Fruit fly (Drosophila melanogaster) whole organism, embryonic: Measurements from ENCODE around the gene CG13949.

ENCODE experiments used
- BtbVII ChIP-seq: fragments of 200-800 bp; sonication (Bioruptor generic); optimal IDR thresholded peaks from 3 replicates; lab custom pipeline; 2017; ENCODE audit warnings: missing biosample characterization, mild to moderate bottlenecking, missing genetic modification characterization
- CG10147 ChIP-seq: fragments of 200-800 bp; sonication (Bioruptor generic); optimal IDR thresholded peaks from 2 replicates; lab custom pipeline; 2019; ENCODE audit warnings: missing biosample characterization, mild to moderate bottlenecking, missing genetic modification characterization, moderate library complexity
- CG10267 ChIP-seq: fragments of 200-800 bp; sonication (Bioruptor generic); optimal IDR thresholded peaks from 2 replicates; lab custom pipeline; 2018; ENCODE audit warnings: missing biosample characterization, mild to moderate bottlenecking, missing genetic modification characterization, moderate library complexity
- CG11398 ChIP-seq: fragments of 200-800 bp; sonication (Bioruptor generic); optimal IDR thresholded peaks from 2 replicates; lab custom pipeline; 2016; ENCODE audit warnings: missing biosample characterization, missing genetic modification characterization
- CG12155 ChIP-seq: fragments of 200-800 bp; sonication (Bioruptor generic); optimal IDR thresholded peaks from 3 replicates; lab custom pipeline; 2016; ENCODE audit warnings: missing biosample characterization, missing genetic modification characterization
- CG12769 ChIP-seq: fragments of 200-800 bp; sonication (Bioruptor generic); optimal IDR thresholded peaks from 2 replicates; lab custom pipeline; 2019; ENCODE audit warnings: missing biosample characterization, mild to moderate bottlenecking, missing genetic modification characterization, moderate library complexity
- CG13287 ChIP-seq: fragments of 200-800 bp; sonication (Bioruptor generic); IDR thresholded peaks from 2 replicates; pipeline ENCODE4 v1.3.6; 2022; ENCODE audit warnings: missing biosample characterization, missing genetic modification characterization; ENCODE audit not compliant: partially characterized antibody
- CG13624 ChIP-seq: fragments of 200-800 bp; sonication (Bioruptor generic); optimal IDR thresholded peaks from 2 replicates; lab custom pipeline; 2016; ENCODE audit warnings: missing biosample characterization, missing genetic modification characterization
- CG15011 ChIP-seq: fragments of 200-800 bp; sonication (Bioruptor generic); optimal IDR thresholded peaks from 3 replicates; lab custom pipeline; 2018; ENCODE audit warnings: missing biosample characterization, mild to moderate bottlenecking, missing genetic modification characterization
- CG15269 ChIP-seq: fragments of 200-800 bp; sonication (Bioruptor generic); optimal IDR thresholded peaks from 2 replicates; lab custom pipeline; 2018; ENCODE audit warnings: missing biosample characterization, mild to moderate bottlenecking, missing genetic modification characterization, moderate library complexity
- CG15601 ChIP-seq: fragments of 200-800 bp; sonication (Bioruptor generic); optimal IDR thresholded peaks from 3 replicates; lab custom pipeline; 2019; ENCODE audit warnings: missing biosample characterization, mild to moderate bottlenecking, missing genetic modification characterization, moderate library complexity
- CG16863 ChIP-seq: fragments of 200-800 bp; sonication (Bioruptor generic); optimal IDR thresholded peaks from 3 replicates; lab custom pipeline; 2016; ENCODE audit warnings: missing biosample characterization, missing genetic modification characterization
- CG17359 ChIP-seq: fragments of 200-800 bp; sonication (Bioruptor generic); optimal IDR thresholded peaks from 3 replicates; lab custom pipeline; 2018; ENCODE audit warnings: missing biosample characterization, mild to moderate bottlenecking, missing genetic modification characterization, moderate library complexity
- CG18764 ChIP-seq: fragments of 200-800 bp; sonication (Bioruptor generic); optimal IDR thresholded peaks from 3 replicates; lab custom pipeline; 2016; ENCODE audit warnings: missing biosample characterization, missing genetic modification characterization
- CG2875 ChIP-seq: fragments of 200-800 bp; sonication (Bioruptor generic); optimal IDR thresholded peaks from 2 replicates; lab custom pipeline; 2017; ENCODE audit warnings: missing biosample characterization, mild to moderate bottlenecking, missing genetic modification characterization, missing genetic modification reagents
- CG30431 ChIP-seq: fragments of 200-800 bp; sonication (Bioruptor generic); optimal IDR thresholded peaks from 2 replicates; lab custom pipeline; 2017; ENCODE audit warnings: missing biosample characterization, missing genetic modification characterization
- CG31224 ChIP-seq: fragments of 200-800 bp; sonication (Bioruptor generic); IDR thresholded peaks from 2 replicates; pipeline ENCODE4 v1.3.6; 2022; ENCODE audit warnings: missing biosample characterization, missing genetic modification characterization
- CG32767 ChIP-seq: fragments of 200-800 bp; sonication (Bioruptor generic); IDR thresholded peaks from 2 replicates; pipeline ENCODE4 v1.3.6; 2022; ENCODE audit warnings: missing biosample characterization, missing genetic modification characterization
- CG34422 ChIP-seq: fragments of 200-800 bp; sonication (Bioruptor generic); IDR thresholded peaks from 3 replicates; pipeline ENCODE4 v1.3.6; 2022; ENCODE audit warnings: missing biosample characterization, missing genetic modification characterization
- CG5180 ChIP-seq: fragments of 200-800 bp; sonication (Bioruptor generic); optimal IDR thresholded peaks from 3 replicates; lab custom pipeline; 2017; ENCODE audit warnings: missing biosample characterization, missing genetic modification characterization, mild to moderate bottlenecking, moderate library complexity, missing genetic modification reagents
- CG9727 ChIP-seq: fragments of 200-800 bp; sonication (Bioruptor generic); optimal IDR thresholded peaks from 3 replicates; lab custom pipeline; 2017; ENCODE audit warnings: missing biosample characterization, mild to moderate bottlenecking, missing genetic modification characterization
- Deaf1 ChIP-seq: fragments of 200-800 bp; optimal IDR thresholded peaks from 3 replicates; lab custom pipeline; 2019; ENCODE audit warnings: missing biosample characterization, mild to moderate bottlenecking, missing genetic modification characterization, moderate library complexity
- Dip2 ChIP-seq: fragments of 200-800 bp; sonication (Bioruptor generic); IDR thresholded peaks from 2 replicates; pipeline ENCODE4 v1.3.6; 2022; ENCODE audit warnings: missing biosample characterization, missing genetic modification characterization
- E2f1 ChIP-seq: fragments of 200-800 bp; sonication (Bioruptor generic); IDR thresholded peaks from 2 replicates; pipeline ENCODE4 v1.3.6; 2022; ENCODE audit warnings: missing biosample characterization, missing genetic modification characterization
- Eip74EF ChIP-seq, 2 experiments: fragments of 200-800 bp in 1 of 2; fragments of >200 bp in 1 of 2; sonication (Bioruptor generic) in 1 of 2; optimal IDR thresholded peaks; 2 replicates each; lab custom pipeline; 2017 to 2019; ENCODE audit warnings: missing biosample characterization in 2 of 2, missing genetic modification characterization in 2 of 2, mild to moderate bottlenecking in 1 of 2, moderate library complexity in 1 of 2
- HLH3B ChIP-seq: fragments of 200-800 bp; sonication (Bioruptor generic); IDR thresholded peaks from 2 replicates; pipeline ENCODE4 v1.3.6; 2022; ENCODE audit warnings: missing biosample characterization, missing genetic modification characterization
- Hsf ChIP-seq: fragments of 200-800 bp; sonication (Bioruptor generic); optimal IDR thresholded peaks from 3 replicates; lab custom pipeline; 2016; ENCODE audit warnings: missing biosample characterization, missing genetic modification characterization
- NC2β ChIP-seq: fragments of 200-800 bp; sonication (Bioruptor generic); optimal IDR thresholded peaks from 2 replicates; lab custom pipeline; 2016; ENCODE audit warnings: missing biosample characterization, missing genetic modification characterization
- Optix ChIP-seq: fragments of 200-800 bp; sonication (Bioruptor generic); IDR thresholded peaks from 3 replicates; pipeline ENCODE4 v1.3.6; 2022; ENCODE audit warnings: missing biosample characterization, missing genetic modification characterization
- PHDP ChIP-seq: fragments of 200-800 bp; sonication (Bioruptor generic); optimal IDR thresholded peaks from 3 replicates; lab custom pipeline; 2018; ENCODE audit warnings: missing biosample characterization, mild to moderate bottlenecking, missing genetic modification characterization, moderate library complexity
- Rx ChIP-seq: fragments of 200-800 bp; sonication (Bioruptor generic); IDR thresholded peaks from 2 replicates; pipeline ENCODE4 v1.3.6; 2022; ENCODE audit warnings: missing biosample characterization, missing genetic modification characterization
- Sox100B ChIP-seq: fragments of 200-800 bp; sonication (Bioruptor generic); optimal IDR thresholded peaks from 3 replicates; lab custom pipeline; 2018; ENCODE audit warnings: missing biosample characterization, mild to moderate bottlenecking, missing genetic modification characterization
- chif ChIP-seq, 2 experiments: fragments of 200-800 bp; sonication (Bioruptor generic); optimal IDR thresholded peaks; 3 replicates each; lab custom pipeline; 2016; ENCODE audit warnings: missing biosample characterization in 2 of 2, missing genetic modification characterization in 2 of 2
- corto ChIP-seq: fragments of 200-800 bp; sonication (Bioruptor generic); optimal IDR thresholded peaks from 2 replicates; lab custom pipeline; 2016; ENCODE audit warnings: missing biosample characterization, mild to moderate bottlenecking, missing genetic modification characterization, moderate library complexity
- croc ChIP-seq: fragments of 200-800 bp; sonication (Bioruptor generic); conservative IDR thresholded peaks from 3 replicates; pipeline ENCODE4 v1.3.6; 2022; ENCODE audit warnings: missing biosample characterization, missing genetic modification characterization
- eyg ChIP-seq: fragments of 200-800 bp; sonication (Bioruptor generic); optimal IDR thresholded peaks from 3 replicates; lab custom pipeline; 2016; ENCODE audit warnings: missing biosample characterization, missing genetic modification characterization
- fd96Cb ChIP-seq: fragments of 200-800 bp; sonication (Bioruptor generic); optimal IDR thresholded peaks from 2 replicates; lab custom pipeline; 2018; ENCODE audit warnings: missing biosample characterization, mild to moderate bottlenecking, missing genetic modification characterization, moderate library complexity
- fru ChIP-seq: fragments of >200 bp; optimal IDR thresholded peaks from 2 replicates; lab custom pipeline; 2017
- ftz-f1 ChIP-seq: fragments of 200-800 bp; sonication (Bioruptor generic); optimal IDR thresholded peaks from 2 replicates; lab custom pipeline; 2016; ENCODE audit warnings: missing biosample characterization, missing genetic modification characterization
- jumu ChIP-seq: fragments of 200-800 bp; sonication (Bioruptor generic); optimal IDR thresholded peaks from 3 replicates; lab custom pipeline; 2016; ENCODE audit warnings: missing biosample characterization, missing genetic modification characterization
- ken ChIP-seq: fragments of 200-800 bp; sonication (Bioruptor generic); IDR thresholded peaks from 3 replicates; pipeline ENCODE4 v1.3.6; 2022; ENCODE audit warnings: missing biosample characterization, missing genetic modification characterization
- mam ChIP-seq: fragments of 200-800 bp; sonication (Bioruptor generic); optimal IDR thresholded peaks from 3 replicates; lab custom pipeline; 2016; ENCODE audit warnings: missing biosample characterization, missing genetic modification characterization
- nau ChIP-seq: fragments of 200-800 bp; sonication (Bioruptor generic); optimal IDR thresholded peaks from 3 replicates; lab custom pipeline; 2017; ENCODE audit warnings: missing biosample characterization, mild to moderate bottlenecking, missing genetic modification characterization, missing genetic modification reagents
- sim ChIP-seq: fragments of 200-800 bp; sonication (Bioruptor generic); IDR thresholded peaks from 2 replicates; pipeline ENCODE4 v1.3.6; 2022; ENCODE audit warnings: missing biosample characterization, missing genetic modification characterization
- slp2 ChIP-seq: fragments of 200-800 bp; sonication (Bioruptor generic); optimal IDR thresholded peaks from 2 replicates; lab custom pipeline; 2016; ENCODE audit warnings: missing biosample characterization, missing genetic modification characterization
- ssp ChIP-seq: fragments of 200-800 bp; sonication (Bioruptor generic); IDR thresholded peaks from 2 replicates; pipeline ENCODE4 v1.3.6; 2022; ENCODE audit warnings: missing biosample characterization, missing genetic modification characterization
- tap ChIP-seq: fragments of 200-800 bp; optimal IDR thresholded peaks from 3 replicates; lab custom pipeline; 2019; ENCODE audit warnings: missing biosample characterization, mild to moderate bottlenecking, missing genetic modification characterization, moderate library complexity
- tgo ChIP-seq: fragments of 200-800 bp; sonication (Bioruptor generic); IDR thresholded peaks from 3 replicates; pipeline ENCODE4 v1.3.6; 2022; ENCODE audit warnings: missing biosample characterization, missing genetic modification characterization
- unpg ChIP-seq: fragments of 200-800 bp; sonication (Bioruptor generic); optimal IDR thresholded peaks from 3 replicates; lab custom pipeline; 2018; ENCODE audit warnings: missing biosample characterization, mild to moderate bottlenecking, missing genetic modification characterization, moderate library complexity

CG13949 gene

dm6 chr2L:846167-846868 lies 8.8 kb upstream of the CG13949 start (continued):
- TF ChIP-seq CG5180 (GFP tag; lab: Kevin White, UChicago) = peak; percentile 45
- TF ChIP-seq fru = no peak
- TF ChIP-seq Optix (GFP tag; lab: Robert Waterston, UW) = peak; percentile 54; the same call in 1 of the 3 replicates
- no peak for TF ChIP-seq CG13287
- TF ChIP-seq CG12769 (tag; lab: Kevin White, UChicago) = peak; percentile 69
- TF ChIP-seq CG10267 = peak; percentile 42
- TF ChIP-seq CG13624 (GFP tag; lab: Kevin White, UChicago) = peak; percentile 38
- peak; percentile 74 for TF ChIP-seq PHDP (tag; lab: Kevin White, UChicago)
- TF ChIP-seq HLH3B (GFP tag; lab: Robert Waterston, UW) = peak; percentile 9; the same call in 1 of the 2 replicates
- no peak for TF ChIP-seq CG15011 (GFP tag; lab: Kevin White, UChicago)
- peak; percentile 56 for TF ChIP-seq CG2875 (GFP tag; lab: Kevin White, UChicago)
- no peak for TF ChIP-seq jumu (GFP tag; lab: Kevin White, UChicago)
- TF ChIP-seq CG31224 (GFP tag; lab: Robert Waterston, UW) = no peak
- TF ChIP-seq Deaf1 (tag; lab: Kevin White, UChicago) = peak; percentile 27
- peak; percentile 61 for TF ChIP-seq CG15269 (tag; lab: Kevin White, UChicago)
- peak; percentile 8; the same call in 1 of the 3 replicates for TF ChIP-seq CG34422 (GFP tag; lab: Robert Waterston, UW)
- TF ChIP-seq CG16863 (GFP tag; lab: Kevin White, UChicago) = peak; percentile 30
- peak; percentile 3 for TF ChIP-seq CG12155
- peak; percentile 40; the same call in 1 of the 3 replicates for TF ChIP-seq tgo (GFP tag; lab: Robert Waterston, UW)
- TF ChIP-seq ken = 0 out of 3 replicates have a peak, but pooled peaks have one; percentile 21
- TF ChIP-seq CG32767 (GFP tag; lab: Robert Waterston, UW) = 0 out of 2 replicates have a peak, but pooled peaks have one; percentile 26
- TF ChIP-seq croc = peak; percentile 38; the same call in 2 of the 3 replicates
- TF ChIP-seq Rx = 0 out of 2 replicates have a peak, but pooled peaks have one; percentile 24
- TF ChIP-seq nau (GFP tag; lab: Kevin White, UChicago) = peak; percentile 42
- TF ChIP-seq unpg (GFP tag; lab: Kevin White, UChicago) = peak; percentile 71
- TF ChIP-seq Sox100B (GFP tag; lab: Kevin White, UChicago) = peak; percentile 56
- TF ChIP-seq CG11398 (GFP tag; lab: Kevin White, UChicago) = peak; percentile 72
- no peak for TF ChIP-seq sim (GFP tag; lab: Robert Waterston, UW)
- TF ChIP-seq CG9727 (GFP tag; lab: Kevin White, UChicago) = peak; percentile 37
- TF ChIP-seq ssp (GFP tag; lab: Robert Waterston, UW) = peak; percentile 7; the same call in 1 of the 2 replicates
- peak; percentile 54 for TF ChIP-seq mam (GFP tag; lab: Kevin White, UChicago)
- TF ChIP-seq ftz-f1 (GFP tag; lab: Kevin White, UChicago) = no peak
- TF ChIP-seq fd96Cb = peak; percentile 64
- peak; percentile 11 for TF ChIP-seq eyg (GFP tag; lab: Kevin White, UChicago)
- peak; percentile 47 for TF ChIP-seq CG30431 (GFP tag; lab: Kevin White, UChicago)
- TF ChIP-seq chif (GFP tag; optimal IDR thresholded peaks at IDR 0.05; lab: Kevin White, UChicago) = peak; percentile 52 to 77
- peak in 1 of 2 experiments; percentile 87 for TF ChIP-seq Eip74EF (GFP tag; optimal IDR thresholded peaks at IDR 0.05; lab: Kevin White, UChicago)
- TF ChIP-seq CG15601 (tag; lab: Kevin White, UChicago) = peak; percentile 39
- peak; percentile 57 for TF ChIP-seq CG10147 (GFP tag; lab: Kevin White, UChicago)
- TF ChIP-seq corto (GFP tag; lab: Kevin White, UChicago) = peak; percentile 8
- peak; percentile 14 for TF ChIP-seq NC2β (GFP tag; lab: Kevin White, UChicago)
- peak; percentile 73 for TF ChIP-seq Hsf (GFP tag; lab: Kevin White, UChicago)
- TF ChIP-seq CG17359 (tag; lab: Kevin White, UChicago) = peak; percentile 75
- TF ChIP-seq slp2 (GFP tag; lab: Kevin White, UChicago) = peak; percentile 62
- 0 out of 2 replicates have a peak, but pooled peaks have one; percentile 23 for TF ChIP-seq E2f1 (GFP tag; lab: Robert Waterston, UW)
- TF ChIP-seq tap (tag; lab: Kevin White, UChicago) = peak; percentile 55
- peak; percentile 37 for TF ChIP-seq BtbVII
- peak; percentile 48 for TF ChIP-seq CG18764 (GFP tag; lab: Kevin White, UChicago)
- TF ChIP-seq Dip2 = no peak
